Worm (Caenorhabditis elegans): ENCODE data around the gene F14H3.15.
A peak's percentile ranks its signal among the peaks of the same experiment; 100 is the strongest.

DNA sequence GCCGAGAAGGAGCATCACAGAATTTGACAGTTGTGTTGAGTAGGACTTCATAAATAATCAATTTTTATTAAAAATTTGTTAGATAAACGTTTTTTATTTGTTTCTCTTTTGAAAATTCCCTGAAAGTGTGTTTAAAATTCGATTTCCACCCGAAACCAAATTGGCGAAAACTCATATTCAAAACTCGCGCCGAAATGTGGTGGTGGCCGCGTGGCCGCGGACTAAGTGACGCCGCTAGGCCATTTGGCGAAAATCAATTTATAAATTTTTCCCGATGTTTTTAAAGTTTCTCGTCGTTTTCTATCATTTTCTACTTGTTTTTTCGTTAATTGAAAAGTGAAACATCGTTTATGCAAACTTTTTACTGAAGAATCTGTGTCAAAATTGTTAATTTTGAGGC lies 37.4 kb downstream of the F14H3.15 start:
- TF ChIP-seq nhr-6 (tag; optimal IDR thresholded peaks at IDR 0.05): no peak
- TF ChIP-seq ztf-7 (tag; optimal IDR thresholded peaks at IDR 0.05): no peak
- no peak for TF ChIP-seq snpc-1.2 (GFP tag; IDR thresholded peaks at IDR 0.05)
- no peak for TF ChIP-seq nhr-42 (GFP tag; IDR thresholded peaks at IDR 0.05)
- TF ChIP-seq egl-43 (GFP tag; IDR thresholded peaks at IDR 0.05): no peak
- no peak for TF ChIP-seq dve-1 (tag; optimal IDR thresholded peaks at IDR 0.05; ENCODE audit: insufficient read depth)
- peak; percentile 97 for TF ChIP-seq mes-2 (tag; optimal IDR thresholded peaks at IDR 0.05; ENCODE audit: poor library complexity, severe bottlenecking)
- TF ChIP-seq fkh-10 (GFP tag; optimal IDR thresholded peaks at IDR 0.05): no peak
- TF ChIP-seq pha-4 (GFP tag; IDR thresholded peaks at IDR 0.05): no peak
- TF ChIP-seq pha-4 (tag; optimal IDR thresholded peaks at IDR 0.05): no peak
- no peak for TF ChIP-seq skn-1 (tag; optimal IDR thresholded peaks at IDR 0.05)
- TF ChIP-seq ceh-82 (tag; optimal IDR thresholded peaks at IDR 0.05): no peak
- no peak for TF ChIP-seq lin-15B (tag; optimal IDR thresholded peaks at IDR 0.05)
